Fruit fly (Drosophila melanogaster): Measurements from ENCODE around the gene CG18666.

Gene CG18666

DNA sequence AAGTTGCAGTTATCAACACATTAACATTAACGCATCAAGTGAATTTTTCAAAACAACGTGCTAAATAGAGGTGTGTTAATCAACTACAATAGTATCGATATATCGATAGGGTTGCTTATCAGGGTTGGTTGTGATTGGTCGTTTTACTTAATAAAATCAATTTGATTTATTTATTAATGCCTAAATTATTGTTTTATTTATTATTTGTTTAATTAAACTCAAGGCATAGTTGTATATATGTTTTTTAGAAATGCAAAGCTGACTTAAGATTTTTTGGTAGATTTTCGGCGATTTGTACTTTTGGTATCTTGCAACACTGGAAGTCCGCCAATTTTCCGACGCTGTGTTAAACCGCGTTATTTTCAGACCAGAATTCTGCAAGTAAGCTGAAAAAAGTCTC lies 23.6 kb upstream of the CG18666 start, which contains the start of the genes Art8 and dUTPase (continued):
- TF ChIP-seq CG1832 (GFP tag; optimal IDR thresholded peaks at IDR 0.05) (no peak), CG8089 (GFP tag; optimal IDR thresholded peaks at IDR 0.05) (no peak), CG14860 (GFP tag; IDR thresholded peaks at IDR 0.05; ENCODE audit: partially characterized antibody) (peak; percentile 77), corto (GFP tag; optimal IDR thresholded peaks at IDR 0.05) (peak; percentile 74), sisA (GFP tag; IDR thresholded peaks at IDR 0.05) (peak; percentile 58), Atf-2 (GFP tag; optimal IDR thresholded peaks at IDR 0.05) (no peak), luna (GFP tag; optimal IDR thresholded peaks at IDR 0.05) (no peak), Hsf (GFP tag; optimal IDR thresholded peaks at IDR 0.05) (peak; percentile 77), Atf6 (GFP tag; IDR thresholded peaks at IDR 0.05) (peak; percentile 78), CG12659 (GFP tag; optimal IDR thresholded peaks at IDR 0.05) (peak; percentile 90), ham (GFP tag; IDR thresholded peaks at IDR 0.05) (no peak), CG10543 (GFP tag; optimal IDR thresholded peaks at IDR 0.05) (peak; percentile 32), pho (GFP tag; optimal IDR thresholded peaks at IDR 0.05) (peak; percentile 34), Mad (GFP tag; optimal IDR thresholded peaks at IDR 0.05) (peak; percentile 32), CG10267 (tag; optimal IDR thresholded peaks at IDR 0.05) (peak; percentile 99), CG6813 (GFP tag; optimal IDR thresholded peaks at IDR 0.05) (no peak), Trl (optimal IDR thresholded peaks at IDR 0.05) (no peak), Trl (GFP tag; optimal IDR thresholded peaks at IDR 0.05) (peak; percentile 35), schlank (tag; optimal IDR thresholded peaks at IDR 0.05) (no peak), dmrt99B (tag; optimal IDR thresholded peaks at IDR 0.05) (no peak), br (optimal IDR thresholded peaks at IDR 0.05) (no peak), CG17385 (GFP tag; optimal IDR thresholded peaks at IDR 0.05) (peak; percentile 65), CG7372 (GFP tag; IDR thresholded peaks at IDR 0.05) (no peak), CG32767 (GFP tag; IDR thresholded peaks at IDR 0.05) (0 out of 2 replicates have a peak, but pooled peaks have one; percentile 37), Oaz (GFP tag; IDR thresholded peaks at IDR 0.05) (peak; percentile 33; the same call in 1 of the 2 replicates), unc-4 (GFP tag; IDR thresholded peaks at IDR 0.05; ENCODE audit: partially characterized antibody) (peak; percentile 93), usp (GFP tag; optimal IDR thresholded peaks at IDR 0.05) (no peak), CG10654 (GFP tag; optimal IDR thresholded peaks at IDR 0.05) (peak; percentile 70), CG9932 (GFP tag; IDR thresholded peaks at IDR 0.05) (peak; percentile 85), Hmr (GFP tag; optimal IDR thresholded peaks at IDR 0.05) (no peak), lola (GFP tag; optimal IDR thresholded peaks at IDR 0.05) (peak in 1 of 3 experiments; percentile 78), seq (GFP tag; IDR thresholded peaks at IDR 0.05) (0 out of 2 replicates have a peak, but pooled peaks have one; percentile 34), Jarid2 (GFP tag; optimal IDR thresholded peaks at IDR 0.05) (no peak), lilli (GFP tag; optimal IDR thresholded peaks at IDR 0.05) (peak; percentile 84), amos (GFP tag; IDR thresholded peaks at IDR 0.05; ENCODE audit: partially characterized antibody) (peak; percentile 87), Hand (GFP tag; optimal IDR thresholded peaks at IDR 0.05) (no peak), BEAF-32 (GFP tag; optimal IDR thresholded peaks at IDR 0.05) (peak; percentile 92), oc (tag; optimal IDR thresholded peaks at IDR 0.05) (no peak), bcd (GFP tag; optimal IDR thresholded peaks at IDR 0.05) (peak; percentile 46), CG4360 (GFP tag; IDR thresholded peaks at IDR 0.05) (no peak), CG11560 (tag; IDR thresholded peaks at IDR 0.05) (no peak), Hr78 (GFP tag; optimal IDR thresholded peaks at IDR 0.05) (no peak), Oli (tag; optimal IDR thresholded peaks at IDR 0.05) (peak; percentile 5), CG2678 (tag; optimal IDR thresholded peaks at IDR 0.05) (no peak), az2 (GFP tag; optimal IDR thresholded peaks at IDR 0.05) (peak; percentile 76), CG12391 (tag; optimal IDR thresholded peaks at IDR 0.05) (peak; percentile 93), dpn (GFP tag; optimal IDR thresholded peaks at IDR 0.05) (peak; percentile 50 to 84), nerfin-2 (GFP tag; IDR thresholded peaks at IDR 0.05; ENCODE audit: partially characterized antibody) (peak; percentile 67), Doc3 (GFP tag; IDR thresholded peaks at IDR 0.05; ENCODE audit: partially characterized antibody) (peak; percentile 88), run (tag; optimal IDR thresholded peaks at IDR 0.05) (no peak)

Data from whole organism, embryonic.